Fruit fly (Drosophila melanogaster) whole organism, prepupa: ENCODE measurements around the gene Obp83g.

ENCODE experiments used
- CG1621 ChIP-seq: fragments of 200-800 bp; sonication (Bioruptor generic); optimal IDR thresholded peaks from 3 replicates; lab custom pipeline; 2018; ENCODE audit warnings: missing biosample characterization, mild to moderate bottlenecking, missing genetic modification characterization
- CG16779 ChIP-seq: fragments of 200-800 bp; sonication (Bioruptor generic); optimal IDR thresholded peaks from 3 replicates; lab custom pipeline; 2017; ENCODE audit warnings: missing biosample characterization, mild to moderate bottlenecking, missing genetic modification characterization
- CG32006 ChIP-seq: fragments of 200-800 bp; sonication (Bioruptor generic); optimal IDR thresholded peaks from 3 replicates; lab custom pipeline; 2017; ENCODE audit warnings: missing biosample characterization, mild to moderate bottlenecking, missing genetic modification characterization
- CG6808 ChIP-seq: fragments of 200-800 bp; sonication (Bioruptor generic); optimal IDR thresholded peaks from 3 replicates; lab custom pipeline; 2017; ENCODE audit warnings: missing biosample characterization, missing genetic modification characterization, mild to moderate bottlenecking, moderate library complexity, missing genetic modification reagents
- CG6854 ChIP-seq: fragments of 200-800 bp; sonication (Bioruptor generic); optimal IDR thresholded peaks from 2 replicates; lab custom pipeline; 2017; ENCODE audit warnings: missing biosample characterization, mild to moderate bottlenecking, missing genetic modification characterization
- CG8119 ChIP-seq: fragments of 200-800 bp; sonication (Bioruptor generic); IDR thresholded peaks from 3 replicates; pipeline ENCODE4 v1.3.6; 2022; ENCODE audit warnings: missing biosample characterization, missing genetic modification characterization
- CG8632 ChIP-seq: fragments of 200-800 bp; sonication (Bioruptor generic); optimal IDR thresholded peaks from 3 replicates; lab custom pipeline; 2016; ENCODE audit warnings: missing biosample characterization, missing genetic modification characterization
- CG9139 ChIP-seq: fragments of 200-800 bp; sonication (Bioruptor generic); optimal IDR thresholded peaks from 3 replicates; lab custom pipeline; 2017; ENCODE audit warnings: missing biosample characterization, mild to moderate bottlenecking, missing genetic modification characterization
- Ets21C ChIP-seq: fragments of 200-800 bp; sonication (Bioruptor generic); optimal IDR thresholded peaks from 3 replicates; lab custom pipeline; 2016; ENCODE audit warnings: missing biosample characterization, missing genetic modification characterization
- Met ChIP-seq: fragments of 200-800 bp; sonication (Bioruptor generic); optimal IDR thresholded peaks from 3 replicates; lab custom pipeline; 2016; ENCODE audit warnings: missing biosample characterization, missing genetic modification characterization
- esn ChIP-seq: fragments of 200-800 bp; sonication (Bioruptor generic); optimal IDR thresholded peaks from 2 replicates; lab custom pipeline; 2016; ENCODE audit warnings: missing biosample characterization, mild to moderate bottlenecking, missing genetic modification characterization, moderate library complexity
- ss ChIP-seq, 2 experiments: fragments of 200-800 bp; sonication (Bioruptor generic); optimal IDR thresholded peaks; 2 replicates in 1 of 2; 3 replicates in 1 of 2; lab custom pipeline; 2017 to 2018; ENCODE audit warnings: mild to moderate bottlenecking in 2 of 2, missing biosample characterization in 2 of 2, missing genetic modification characterization in 2 of 2, moderate library complexity in 1 of 2

- TF ChIP-seq CG8632 (GFP tag; lab: Kevin White, UChicago): peak; percentile 61
- TF ChIP-seq Ets21C: no peak
- TF ChIP-seq ss (GFP tag; optimal IDR thresholded peaks at IDR 0.05; lab: Kevin White, UChicago): peak in 1 of 2 experiments; percentile 43
- TF ChIP-seq CG1621 (tag; lab: Kevin White, UChicago): no peak
- 0 out of 3 replicates have a peak, but pooled peaks have one; percentile 38 for TF ChIP-seq CG8119
- no peak for TF ChIP-seq CG9139 (GFP tag; lab: Kevin White, UChicago)
- no peak for TF ChIP-seq CG16779 (tag; lab: Kevin White, UChicago)
- peak; percentile 15 for TF ChIP-seq Met (GFP tag; lab: Kevin White, UChicago)
- no peak for TF ChIP-seq CG6854 (GFP tag; lab: Kevin White, UChicago)
- TF ChIP-seq CG6808 (GFP tag; lab: Kevin White, UChicago): peak; percentile 67
- peak; percentile 83 for TF ChIP-seq CG32006 (GFP tag; lab: Kevin White, UChicago)
- peak; percentile 58 for TF ChIP-seq esn
These were observed 5.4 kb downstream of the Obp83g start for dm6 chr3R:6106711-6107110.
